Worm (Caenorhabditis elegans) whole organism, early embryonic: ENCODE measurements around the gene C03B1.3.

ENCODE experiments used
- ama-1 ChIP-seq: fragments of 150-350 bp; optimal IDR thresholded peaks from 2 replicates; lab custom pipeline; 2014
- ceh-36 ChIP-seq: sonication (generic microtip); optimal IDR thresholded peaks from 2 replicates; lab custom pipeline; 2016; ENCODE audit warnings: missing genetic modification characterization, inconsistent platforms, missing compliant biosample characterization
- hmg-4 ChIP-seq: fragments of 200-800 bp; sonication (Bioruptor generic); optimal IDR thresholded peaks from 2 replicates; lab custom pipeline; 2018; ENCODE audit warnings: mild to moderate bottlenecking, missing genetic modification characterization, missing compliant biosample characterization

ce11 chrX:6328860-6329259 is 37.0 kb upstream of the C03B1.3 start, which contains the start of gene col-169:
- TF ChIP-seq hmg-4 (GFP tag; lab: Kevin White, UChicago) (no peak), ama-1 (lab: Kevin White, UChicago) (no peak), ceh-36 (tag; lab: Kevin White, UChicago) (no peak)
